Worm (Caenorhabditis elegans) whole organism, L4 larva: ENCODE measurements around the gene chs-2.

Experiments
- F49E8.2 ChIP-seq: sonication (generic microtip); optimal IDR thresholded peaks from 2 replicates; lab custom pipeline; 2016; ENCODE audit warnings: missing compliant biosample characterization, mild to moderate bottlenecking, missing genetic modification characterization, borderline replicate concordance
- Y5F2A.4 ChIP-seq: fragments of 200-800 bp; sonication (Bioruptor generic); optimal IDR thresholded peaks from 2 replicates; lab custom pipeline; 2018; ENCODE audit warnings: mild to moderate bottlenecking, missing genetic modification characterization, missing compliant biosample characterization
- Y75B8A.6 ChIP-seq: fragments of 200-800 bp; sonication (Bioruptor generic); IDR thresholded peaks from 2 replicates; pipeline ENCODE4 v1.3.6; 2022; ENCODE audit warnings: missing genetic modification reagents, missing genetic modification characterization, missing compliant biosample characterization
- aly-2 ChIP-seq: sonication (generic microtip); optimal IDR thresholded peaks from 2 replicates; lab custom pipeline; 2018; ENCODE audit warnings: missing biosample characterization, missing genetic modification characterization
- ceh-20 ChIP-seq: fragments of 200-800 bp; sonication (Bioruptor generic); IDR thresholded peaks from 2 replicates; pipeline ENCODE4 v1.3.6; 2022; ENCODE audit warnings: missing genetic modification reagents, missing genetic modification characterization, missing compliant biosample characterization
- ceh-44 ChIP-seq: fragments of 200-800 bp; sonication (Bioruptor generic); IDR thresholded peaks from 2 replicates; pipeline ENCODE4 v1.3.6; 2022; ENCODE audit warnings: missing genetic modification reagents, missing genetic modification characterization, missing compliant biosample characterization
- ceh-82 ChIP-seq: sonication (generic microtip); optimal IDR thresholded peaks from 2 replicates; lab custom pipeline; 2017; ENCODE audit warnings: missing biosample characterization, missing genetic modification characterization
- cey-2 ChIP-seq: sonication (generic microtip); optimal IDR thresholded peaks from 3 replicates; lab custom pipeline; 2017; ENCODE audit warnings: missing genetic modification characterization, mild to moderate bottlenecking, missing compliant biosample characterization, antibody characterized with exemption, borderline replicate concordance; ENCODE audit not compliant: insufficient read depth
- ctbp-1 ChIP-seq: fragments of 200-800 bp; sonication (Bioruptor generic); IDR thresholded peaks from 2 replicates; pipeline ENCODE4 v1.3.6; 2022; ENCODE audit warnings: missing genetic modification reagents, missing genetic modification characterization, missing compliant biosample characterization
- daf-16 ChIP-seq, 3 experiments: sonication (generic microtip); optimal IDR thresholded peaks; 2 replicates each; lab custom pipeline; 2016 to 2017; ENCODE audit warnings: missing genetic modification characterization in 3 of 3, missing genetic modification reagents in 3 of 3, mild to moderate bottlenecking in 2 of 3, missing compliant biosample characterization in 2 of 3, missing biosample characterization in 1 of 3, moderate library complexity in 1 of 3
- daf-19 ChIP-seq: fragments of 200-800 bp; sonication (Bioruptor generic); conservative IDR thresholded peaks from 2 replicates; pipeline ENCODE4 v1.3.6; 2022; ENCODE audit warnings: missing genetic modification characterization, missing compliant biosample characterization
- daf-8 ChIP-seq: fragments of 200-800 bp; sonication (Bioruptor generic); IDR thresholded peaks from 2 replicates; pipeline ENCODE4 v1.3.6; 2022; ENCODE audit warnings: missing genetic modification characterization, missing compliant biosample characterization
- dmd-9 ChIP-seq: fragments of 200-800 bp; sonication (Bioruptor generic); IDR thresholded peaks from 2 replicates; pipeline ENCODE4 v1.3.6; 2022; ENCODE audit warnings: missing genetic modification reagents, missing genetic modification characterization, missing compliant biosample characterization
- duxl-1 ChIP-seq: sonication (generic microtip); optimal IDR thresholded peaks from 2 replicates; lab custom pipeline; 2016; ENCODE audit warnings: mild to moderate bottlenecking, missing genetic modification characterization, moderate library complexity, missing compliant biosample characterization; ENCODE audit not compliant: poor library complexity
- dve-1 ChIP-seq: sonication (generic microtip); optimal IDR thresholded peaks from 2 replicates; lab custom pipeline; 2017; ENCODE audit warnings: antibody characterized with exemption, mild to moderate bottlenecking, missing genetic modification characterization, missing compliant biosample characterization; ENCODE audit not compliant: insufficient read depth
- egl-27 ChIP-seq: sonication (generic microtip); optimal IDR thresholded peaks from 3 replicates; lab custom pipeline; 2017; ENCODE audit warnings: missing biosample characterization, missing genetic modification reagents, missing genetic modification characterization
- fkh-10 ChIP-seq: fragments of 150-350 bp; optimal IDR thresholded peaks from 2 replicates; lab custom pipeline; 2014; ENCODE audit warnings: missing biosample characterization, missing genetic modification reagents, missing genetic modification characterization
- gei-8 ChIP-seq: fragments of 200-800 bp; sonication (Bioruptor generic); optimal IDR thresholded peaks from 2 replicates; lab custom pipeline; 2018; ENCODE audit warnings: mild to moderate bottlenecking, missing genetic modification characterization, missing compliant biosample characterization
- hif-1 ChIP-seq, 2 experiments: sonication (generic microtip); optimal IDR thresholded peaks; 2 replicates each; lab custom pipeline; 2016 to 2017; ENCODE audit warnings: missing compliant biosample characterization in 2 of 2, missing genetic modification characterization in 2 of 2, missing genetic modification reagents in 2 of 2, missing genotype in 2 of 2, mild to moderate bottlenecking in 1 of 2
- hlh-11 ChIP-seq: fragments of 200-800 bp; sonication (Bioruptor generic); optimal IDR thresholded peaks from 2 replicates; lab custom pipeline; 2018; ENCODE audit warnings: mild to moderate bottlenecking, missing genetic modification characterization, missing compliant biosample characterization
- hlh-30 ChIP-seq: sonication (generic microtip); optimal IDR thresholded peaks from 2 replicates; lab custom pipeline; 2017; ENCODE audit warnings: antibody characterized with exemption, mild to moderate bottlenecking, missing genetic modification characterization, missing compliant biosample characterization; ENCODE audit not compliant: insufficient read depth
- hmg-1.1 ChIP-seq: fragments of 200-800 bp; sonication (Bioruptor generic); IDR thresholded peaks from 2 replicates; pipeline ENCODE4 v1.3.6; 2022; ENCODE audit warnings: missing genetic modification reagents, missing genetic modification characterization, missing compliant biosample characterization
- lim-7 ChIP-seq: fragments of 200-800 bp; sonication (Bioruptor generic); IDR thresholded peaks from 2 replicates; pipeline ENCODE4 v1.3.6; 2022; ENCODE audit warnings: missing genetic modification characterization, missing compliant biosample characterization
- lin-29 ChIP-seq: fragments of 200-800 bp; sonication (Bioruptor generic); IDR thresholded peaks from 2 replicates; pipeline ENCODE4 v1.3.6; 2022; ENCODE audit warnings: missing genetic modification reagents, missing genetic modification characterization, missing compliant biosample characterization
- lir-3 ChIP-seq: sonication (generic microtip); optimal IDR thresholded peaks from 2 replicates; lab custom pipeline; 2016; ENCODE audit warnings: mild to moderate bottlenecking, missing genetic modification characterization, missing compliant biosample characterization
- lsy-2 ChIP-seq, 2 experiments: fragments of 150-350 bp in 1 of 2; sonication (generic microtip) in 1 of 2; optimal IDR thresholded peaks; 2 replicates each; lab custom pipeline; 2014 to 2017; ENCODE audit warnings: missing biosample characterization in 2 of 2, missing genetic modification characterization in 2 of 2
- madf-5 ChIP-seq, 2 experiments: fragments of 200-800 bp; sonication (Bioruptor generic); IDR thresholded peaks; 2 replicates each; pipeline ENCODE4 v1.3.6; 2022; ENCODE audit warnings: missing compliant biosample characterization in 2 of 2, missing genetic modification characterization in 2 of 2
- madf-9 ChIP-seq: fragments of 200-800 bp; sonication (Bioruptor generic); conservative IDR thresholded peaks from 2 replicates; pipeline ENCODE4 v1.3.6; 2022; ENCODE audit warnings: missing genetic modification reagents, missing genetic modification characterization, missing compliant biosample characterization
- nhr-111 ChIP-seq: fragments of 200-800 bp; sonication (Bioruptor generic); optimal IDR thresholded peaks from 2 replicates; lab custom pipeline; 2018; ENCODE audit warnings: mild to moderate bottlenecking, missing genetic modification characterization, missing compliant biosample characterization
- nhr-237 ChIP-seq: sonication (generic microtip); optimal IDR thresholded peaks from 2 replicates; lab custom pipeline; 2017; ENCODE audit warnings: missing biosample characterization, missing genetic modification characterization
- nhr-28 ChIP-seq: fragments of 150-350 bp; optimal IDR thresholded peaks from 2 replicates; lab custom pipeline; 2014; ENCODE audit warnings: missing biosample characterization, missing genetic modification characterization
- nhr-41 ChIP-seq: fragments of 200-800 bp; sonication (Bioruptor generic); IDR thresholded peaks from 2 replicates; pipeline ENCODE4 v1.3.6; 2022; ENCODE audit warnings: missing genetic modification reagents, missing genetic modification characterization, missing compliant biosample characterization
- nhr-6 ChIP-seq: fragments of 150-350 bp; optimal IDR thresholded peaks from 2 replicates; lab custom pipeline; 2014; ENCODE audit warnings: missing biosample characterization, missing genetic modification characterization
- nhr-76 ChIP-seq: fragments of 150-350 bp; optimal IDR thresholded peaks from 2 replicates; lab custom pipeline; 2014; ENCODE audit warnings: missing biosample characterization, missing genetic modification characterization
- php-3 ChIP-seq: fragments of 200-800 bp; sonication (Bioruptor generic); IDR thresholded peaks from 2 replicates; pipeline ENCODE4 v1.3.6; 2022; ENCODE audit warnings: missing genetic modification reagents, missing genetic modification characterization, missing compliant biosample characterization
- sdz-12 ChIP-seq: fragments of 200-800 bp; sonication (Bioruptor generic); optimal IDR thresholded peaks from 2 replicates; lab custom pipeline; 2018; ENCODE audit warnings: mild to moderate bottlenecking, missing genetic modification characterization, missing compliant biosample characterization
- snpc-1.2 ChIP-seq: fragments of 200-800 bp; sonication (Bioruptor generic); IDR thresholded peaks from 2 replicates; pipeline ENCODE4 v1.3.6; 2022; ENCODE audit warnings: missing genetic modification reagents, missing genetic modification characterization, missing compliant biosample characterization
- snpc-4 ChIP-seq: fragments of 150-350 bp; optimal IDR thresholded peaks from 2 replicates; lab custom pipeline; 2014; ENCODE audit warnings: missing biosample characterization, missing genetic modification characterization
- spr-1 ChIP-seq: sonication (generic microtip); optimal IDR thresholded peaks from 2 replicates; lab custom pipeline; 2016; ENCODE audit warnings: mild to moderate bottlenecking, missing genetic modification characterization, missing compliant biosample characterization
- tag-97 ChIP-seq: fragments of 200-800 bp; sonication (Bioruptor generic); IDR thresholded peaks from 2 replicates; pipeline ENCODE4 v1.3.6; 2022; ENCODE audit warnings: missing genetic modification characterization, missing compliant biosample characterization
- tra-1 ChIP-seq: fragments of 200-800 bp; sonication (Bioruptor generic); IDR thresholded peaks from 2 replicates; pipeline ENCODE4 v1.3.6; 2022; ENCODE audit warnings: missing genetic modification reagents, missing genetic modification characterization, missing compliant biosample characterization
- unc-130 ChIP-seq: sonication (generic microtip); optimal IDR thresholded peaks from 2 replicates; lab custom pipeline; 2016; ENCODE audit warnings: missing genetic modification reagents, missing genetic modification characterization, missing compliant biosample characterization
- unc-39 ChIP-seq: sonication (generic microtip); optimal IDR thresholded peaks from 2 replicates; lab custom pipeline; 2017; ENCODE audit warnings: missing biosample characterization, missing genetic modification characterization
- unc-62 ChIP-seq, 3 experiments: fragments of 150-350 bp in 1 of 3; sonication (generic microtip); optimal IDR thresholded peaks in 2 of 3; peaks in 1 of 3; 1 replicate in 1 of 3; 2 replicates in 2 of 3; lab custom pipeline; 2014 to 2017; ENCODE audit warnings: missing biosample characterization in 3 of 3, missing genetic modification characterization in 3 of 3, missing genetic modification reagents in 3 of 3, missing genotype in 1 of 3
- vab-7 ChIP-seq: fragments of 200-800 bp; sonication (Bioruptor generic); IDR thresholded peaks from 2 replicates; pipeline ENCODE4 v1.3.6; 2022; ENCODE audit warnings: missing genetic modification reagents, missing genetic modification characterization, missing compliant biosample characterization
- zag-1 ChIP-seq: fragments of 150-350 bp; optimal IDR thresholded peaks from 2 replicates; lab custom pipeline; 2014; ENCODE audit warnings: missing biosample characterization, missing genetic modification characterization
- zfp-2 ChIP-seq: sonication (generic microtip); optimal IDR thresholded peaks from 2 replicates; lab custom pipeline; 2016; ENCODE audit warnings: mild to moderate bottlenecking, missing genetic modification characterization, missing compliant biosample characterization
- zip-2 ChIP-seq: fragments of 150-350 bp; optimal IDR thresholded peaks from 2 replicates; lab custom pipeline; 2014; ENCODE audit warnings: missing biosample characterization, missing genetic modification characterization
- ztf-7 ChIP-seq: fragments of 150-350 bp; optimal IDR thresholded peaks from 2 replicates; lab custom pipeline; 2014; ENCODE audit warnings: missing biosample characterization, missing genetic modification characterization

The chs-2 gene

ce11 chrII:216598-216997 lies 19.8 kb downstream of the chs-2 start, which contains the start of gene F48A11.4 (continued):
- TF ChIP-seq hlh-11 (tag; lab: Kevin White, UChicago): peak; percentile 83
- TF ChIP-seq nhr-111: peak; percentile 47
- no peak for TF ChIP-seq nhr-237 (tag; lab: Kevin White, UChicago)
- TF ChIP-seq daf-19 (GFP tag; lab: Robert Waterston, UW): no peak
- peak; percentile 36 to 95 for TF ChIP-seq lsy-2 (tag; optimal IDR thresholded peaks at IDR 0.05; lab: Kevin White, UChicago)
- peak; percentile 62 for TF ChIP-seq dmd-9 (GFP tag; lab: Robert Waterston, UW)
- peak; percentile 79 for TF ChIP-seq ceh-20 (GFP tag; lab: Robert Waterston, UW)
- TF ChIP-seq madf-9: peak; percentile 79
- TF ChIP-seq ceh-44 (GFP tag; lab: Robert Waterston, UW): peak; percentile 40; the same call in 1 of the 2 replicates
- peak; percentile 72 for TF ChIP-seq tra-1 (GFP tag; lab: Robert Waterston, UW)
- peak; percentile 95 for TF ChIP-seq dve-1 (tag; lab: Kevin White, UChicago)
- peak; percentile 57 for TF ChIP-seq nhr-41
- peak in 1 of 2 experiments; percentile 55 for TF ChIP-seq daf-16 (GFP tag; optimal IDR thresholded peaks at IDR 0.05; lab: Kevin White, UChicago)
- peak; percentile 35 for TF ChIP-seq daf-16 (tag; optimal IDR thresholded peaks at IDR 0.05; lab: Kevin White, UChicago)
- TF ChIP-seq zfp-2 (tag; lab: Kevin White, UChicago): peak; percentile 79
- peak; percentile 39 for TF ChIP-seq unc-130 (GFP tag; lab: Kevin White, UChicago)
- TF ChIP-seq php-3 (GFP tag; lab: Robert Waterston, UW): peak; percentile 75
- no peak for TF ChIP-seq daf-8 (GFP tag; lab: Robert Waterston, UW)
- no peak for TF ChIP-seq lim-7 (GFP tag; lab: Robert Waterston, UW)
- TF ChIP-seq Y75B8A.6 (GFP tag; lab: Robert Waterston, UW): peak; percentile 93
- TF ChIP-seq madf-5 (GFP tag; IDR thresholded peaks at IDR 0.05; lab: Robert Waterston, UW): peak; percentile 79 to 81
- peak; percentile 84 for TF ChIP-seq ctbp-1 (GFP tag; lab: Robert Waterston, UW)
- TF ChIP-seq zag-1 (tag; lab: Kevin White, UChicago): no peak
- peak; percentile 8 for TF ChIP-seq lir-3 (tag; lab: Kevin White, UChicago)
- no peak for TF ChIP-seq snpc-4 (tag; lab: Kevin White, UChicago)
- peak; percentile 88 for TF ChIP-seq nhr-28 (tag; lab: Kevin White, UChicago)
- no peak for TF ChIP-seq ceh-82
- TF ChIP-seq zip-2: peak; percentile 74
- TF ChIP-seq spr-1 (tag; lab: Kevin White, UChicago): peak; percentile 85
- TF ChIP-seq cey-2: no peak
- no peak for TF ChIP-seq aly-2 (tag; lab: Kevin White, UChicago)
- peak; percentile 47 for TF ChIP-seq sdz-12 (GFP tag; lab: Kevin White, UChicago)
- TF ChIP-seq snpc-1.2 (GFP tag; lab: Robert Waterston, UW): peak; percentile 78
- peak in 1 of 2 experiments; percentile 74 for TF ChIP-seq unc-62 (GFP tag; optimal IDR thresholded peaks at IDR 0.05 in 1 of 2; lab: Kevin White, UChicago)
- TF ChIP-seq unc-62 (tag; optimal IDR thresholded peaks at IDR 0.05; lab: Kevin White, UChicago): no peak
- TF ChIP-seq vab-7 (GFP tag; lab: Robert Waterston, UW): peak; percentile 72
- peak; percentile 78 for TF ChIP-seq Y5F2A.4 (GFP tag; lab: Kevin White, UChicago)
- TF ChIP-seq nhr-76 (tag; lab: Kevin White, UChicago): peak; percentile 33
- peak; percentile 89 for TF ChIP-seq ztf-7 (tag; lab: Kevin White, UChicago)
- TF ChIP-seq hmg-1.1 (GFP tag; lab: Robert Waterston, UW): peak; percentile 91
- no peak for TF ChIP-seq egl-27
- peak; percentile 92 for TF ChIP-seq hlh-30 (tag; lab: Kevin White, UChicago)
- peak; percentile 26 for TF ChIP-seq gei-8 (GFP tag; lab: Kevin White, UChicago)
- TF ChIP-seq lin-29 (GFP tag; lab: Robert Waterston, UW): peak; percentile 92
- TF ChIP-seq fkh-10: peak; percentile 90
- TF ChIP-seq hif-1 (tag; optimal IDR thresholded peaks at IDR 0.05; lab: Kevin White, UChicago): peak in 1 of 2 experiments; percentile 70
- peak; percentile 86 for TF ChIP-seq F49E8.2
- no peak for TF ChIP-seq tag-97 (GFP tag; lab: Robert Waterston, UW)
- TF ChIP-seq nhr-6 (tag; lab: Kevin White, UChicago): peak; percentile 91
- TF ChIP-seq unc-39 (tag; lab: Kevin White, UChicago): no peak
- TF ChIP-seq duxl-1 (tag; lab: Kevin White, UChicago): peak; percentile 95
